Fruit fly (Drosophila melanogaster) whole organism, embryonic: ENCODE data around the gene kin17.

Source experiments
- Ada2b ChIP-seq: fragments of 200-800 bp; sonication (Bioruptor generic); IDR thresholded peaks from 2 replicates; pipeline ENCODE4 v1.3.6; 2022; ENCODE audit warnings: missing biosample characterization, missing genetic modification characterization
- CG10366 ChIP-seq: fragments of 200-800 bp; sonication (Bioruptor generic); IDR thresholded peaks from 2 replicates; pipeline ENCODE4 v1.3.6; 2022; ENCODE audit warnings: missing biosample characterization, missing genetic modification characterization
- CG10543 ChIP-seq: fragments of 200-800 bp; sonication (Bioruptor generic); optimal IDR thresholded peaks from 3 replicates; lab custom pipeline; 2017; ENCODE audit warnings: missing biosample characterization, mild to moderate bottlenecking, missing genetic modification characterization, moderate library complexity
- CG10654 ChIP-seq: fragments of 200-800 bp; sonication (Bioruptor generic); optimal IDR thresholded peaks from 2 replicates; lab custom pipeline; 2016; ENCODE audit warnings: missing biosample characterization, missing genetic modification characterization
- CG12104 ChIP-seq: fragments of 200-800 bp; sonication (Bioruptor generic); optimal IDR thresholded peaks from 3 replicates; lab custom pipeline; 2016; ENCODE audit warnings: missing biosample characterization, missing genetic modification characterization
- CG12942 ChIP-seq: fragments of 200-800 bp; sonication (Bioruptor generic); optimal IDR thresholded peaks from 3 replicates; lab custom pipeline; 2016; ENCODE audit warnings: missing biosample characterization, missing genetic modification characterization
- CG13296 ChIP-seq: fragments of 200-800 bp; sonication (Bioruptor generic); optimal IDR thresholded peaks from 3 replicates; lab custom pipeline; 2018; ENCODE audit warnings: missing biosample characterization, mild to moderate bottlenecking, missing genetic modification characterization
- CG13624 ChIP-seq: fragments of 200-800 bp; sonication (Bioruptor generic); optimal IDR thresholded peaks from 2 replicates; lab custom pipeline; 2016; ENCODE audit warnings: missing biosample characterization, missing genetic modification characterization
- CG14667 ChIP-seq: fragments of 200-800 bp; sonication (Bioruptor generic); IDR thresholded peaks from 2 replicates; pipeline ENCODE4 v1.3.6; 2022; ENCODE audit warnings: missing biosample characterization, missing genetic modification characterization
- CG14710 ChIP-seq: fragments of 200-800 bp; sonication (Bioruptor generic); optimal IDR thresholded peaks from 3 replicates; lab custom pipeline; 2019; ENCODE audit warnings: missing biosample characterization, mild to moderate bottlenecking, missing genetic modification characterization, moderate library complexity
- CG17568 ChIP-seq: fragments of 200-800 bp; sonication (Bioruptor generic); optimal IDR thresholded peaks from 2 replicates; lab custom pipeline; 2018; ENCODE audit warnings: missing biosample characterization, mild to moderate bottlenecking, missing genetic modification characterization, moderate library complexity
- CG2202 ChIP-seq: fragments of 200-800 bp; sonication (Bioruptor generic); optimal IDR thresholded peaks from 2 replicates; lab custom pipeline; 2018; ENCODE audit warnings: missing biosample characterization, mild to moderate bottlenecking, missing genetic modification characterization
- CG2712 ChIP-seq: fragments of 200-800 bp; optimal IDR thresholded peaks from 3 replicates; lab custom pipeline; 2019; ENCODE audit warnings: missing biosample characterization, mild to moderate bottlenecking, missing genetic modification characterization, moderate library complexity
- CG31224 ChIP-seq: fragments of 200-800 bp; sonication (Bioruptor generic); IDR thresholded peaks from 2 replicates; pipeline ENCODE4 v1.3.6; 2022; ENCODE audit warnings: missing biosample characterization, missing genetic modification characterization
- CG43689 ChIP-seq: fragments of 200-800 bp; sonication (Bioruptor generic); IDR thresholded peaks from 2 replicates; pipeline ENCODE4 v1.3.6; 2022; ENCODE audit warnings: missing biosample characterization, missing genetic modification characterization
- CG7786 ChIP-seq: fragments of 200-800 bp; sonication (Bioruptor generic); optimal IDR thresholded peaks from 2 replicates; lab custom pipeline; 2016; ENCODE audit warnings: missing biosample characterization, missing genetic modification characterization
- CG8359 ChIP-seq: fragments of 200-800 bp; sonication (Bioruptor generic); optimal IDR thresholded peaks from 2 replicates; lab custom pipeline; 2017; ENCODE audit warnings: missing biosample characterization, mild to moderate bottlenecking, missing genetic modification characterization, borderline replicate concordance
- CG8765 ChIP-seq: fragments of 200-800 bp; sonication (Bioruptor generic); IDR thresholded peaks from 2 replicates; pipeline ENCODE4 v1.3.6; 2022; ENCODE audit warnings: missing biosample characterization, missing genetic modification characterization
- Dek ChIP-seq: fragments of 200-800 bp; sonication (Bioruptor generic); optimal IDR thresholded peaks from 3 replicates; lab custom pipeline; 2019; ENCODE audit warnings: missing biosample characterization, mild to moderate bottlenecking, missing genetic modification characterization, moderate library complexity
- Fer2 ChIP-seq: fragments of 200-800 bp; sonication (Bioruptor generic); optimal IDR thresholded peaks from 2 replicates; lab custom pipeline; 2018; ENCODE audit warnings: missing biosample characterization, mild to moderate bottlenecking, missing genetic modification characterization, moderate library complexity
- HLH3B ChIP-seq: fragments of 200-800 bp; sonication (Bioruptor generic); IDR thresholded peaks from 2 replicates; pipeline ENCODE4 v1.3.6; 2022; ENCODE audit warnings: missing biosample characterization, missing genetic modification characterization
- NK7.1 ChIP-seq: fragments of 200-800 bp; sonication (Bioruptor generic); optimal IDR thresholded peaks from 3 replicates; lab custom pipeline; 2016; ENCODE audit warnings: missing biosample characterization, missing genetic modification characterization
- Pdp1 ChIP-seq, 2 experiments: fragments of 200-800 bp; sonication (Bioruptor generic); optimal IDR thresholded peaks; 3 replicates each; lab custom pipeline; 2016; ENCODE audit warnings: missing biosample characterization in 2 of 2, missing genetic modification characterization in 2 of 2, mild to moderate bottlenecking in 1 of 2, moderate library complexity in 1 of 2
- Poxn ChIP-seq: fragments of 200-800 bp; sonication (Bioruptor generic); IDR thresholded peaks from 2 replicates; pipeline ENCODE4 v1.3.6; 2022; ENCODE audit warnings: missing biosample characterization, missing genetic modification characterization
- Ravus ChIP-seq: fragments of 200-800 bp; sonication (Bioruptor generic); IDR thresholded peaks from 2 replicates; pipeline ENCODE4 v1.3.6; 2022; ENCODE audit warnings: missing biosample characterization, missing genetic modification characterization
- Rx ChIP-seq: fragments of 200-800 bp; sonication (Bioruptor generic); IDR thresholded peaks from 2 replicates; pipeline ENCODE4 v1.3.6; 2022; ENCODE audit warnings: missing biosample characterization, missing genetic modification characterization
- Side ChIP-seq: fragments of 200-800 bp; sonication (Bioruptor generic); optimal IDR thresholded peaks from 2 replicates; lab custom pipeline; 2016; ENCODE audit warnings: missing biosample characterization, missing genetic modification characterization
- Spps ChIP-seq: fragments of 200-800 bp; sonication (Bioruptor generic); optimal IDR thresholded peaks from 2 replicates; lab custom pipeline; 2018; ENCODE audit warnings: missing biosample characterization, mild to moderate bottlenecking, missing genetic modification characterization
- Sry-β ChIP-seq: fragments of 200-800 bp; sonication (Bioruptor generic); optimal IDR thresholded peaks from 2 replicates; lab custom pipeline; 2018; ENCODE audit warnings: missing biosample characterization, mild to moderate bottlenecking, missing genetic modification characterization, moderate library complexity
- Taf1 ChIP-seq: fragments of 200-800 bp; sonication (Bioruptor generic); IDR thresholded peaks from 2 replicates; pipeline ENCODE4 v1.3.6; 2022; ENCODE audit warnings: missing biosample characterization, missing genetic modification characterization
- bab2 ChIP-seq: fragments of 200-800 bp; sonication (Bioruptor generic); optimal IDR thresholded peaks from 2 replicates; lab custom pipeline; 2016; ENCODE audit warnings: missing biosample characterization, missing genetic modification characterization
- bsh ChIP-seq, 2 experiments: fragments of 200-800 bp; sonication (Bioruptor generic); optimal IDR thresholded peaks; 2 replicates each; lab custom pipeline; 2017 to 2018; ENCODE audit warnings: mild to moderate bottlenecking in 2 of 2, missing biosample characterization in 2 of 2, missing genetic modification characterization in 2 of 2, moderate library complexity in 1 of 2
- cas ChIP-seq: fragments of 200-800 bp; sonication (Bioruptor generic); IDR thresholded peaks from 2 replicates; pipeline ENCODE4 v1.3.6; 2022; ENCODE audit warnings: missing biosample characterization, missing genetic modification characterization
- disco-r ChIP-seq: fragments of 200-800 bp; sonication (Bioruptor generic); optimal IDR thresholded peaks from 2 replicates; lab custom pipeline; 2016; ENCODE audit warnings: missing biosample characterization, missing genetic modification characterization
- dpn ChIP-seq, 2 experiments: fragments of 200-800 bp; sonication (Bioruptor generic); optimal IDR thresholded peaks; 3 replicates each; lab custom pipeline; 2016; ENCODE audit warnings: missing biosample characterization in 2 of 2, missing genetic modification characterization in 2 of 2
- fd3F ChIP-seq: fragments of 200-800 bp; sonication (Bioruptor generic); optimal IDR thresholded peaks from 2 replicates; lab custom pipeline; 2018; ENCODE audit warnings: missing biosample characterization, mild to moderate bottlenecking, missing genetic modification characterization, moderate library complexity
- ftz-f1 ChIP-seq: fragments of 200-800 bp; sonication (Bioruptor generic); optimal IDR thresholded peaks from 2 replicates; lab custom pipeline; 2016; ENCODE audit warnings: missing biosample characterization, missing genetic modification characterization
- gcm2 ChIP-seq: fragments of 200-800 bp; sonication (Bioruptor generic); optimal IDR thresholded peaks from 2 replicates; lab custom pipeline; 2016; ENCODE audit warnings: missing biosample characterization, missing genetic modification characterization
- ham ChIP-seq: fragments of 200-800 bp; sonication (Bioruptor generic); IDR thresholded peaks from 2 replicates; pipeline ENCODE4 v1.3.6; 2022; ENCODE audit warnings: missing biosample characterization, missing genetic modification characterization
- hbn ChIP-seq: fragments of 200-800 bp; sonication (Bioruptor generic); IDR thresholded peaks from 2 replicates; pipeline ENCODE4 v1.3.6; 2022; ENCODE audit warnings: missing biosample characterization, missing genetic modification characterization; ENCODE audit not compliant: partially characterized antibody
- ind ChIP-seq: fragments of 200-800 bp; sonication (Bioruptor generic); optimal IDR thresholded peaks from 3 replicates; lab custom pipeline; 2016; ENCODE audit warnings: missing biosample characterization, missing genetic modification characterization
- nmo ChIP-seq: fragments of 200-800 bp; sonication (Bioruptor generic); optimal IDR thresholded peaks from 2 replicates; lab custom pipeline; 2018; ENCODE audit warnings: missing biosample characterization, mild to moderate bottlenecking, missing genetic modification characterization, moderate library complexity
- pzg ChIP-seq: fragments of 200-800 bp; sonication (Bioruptor generic); optimal IDR thresholded peaks from 3 replicates; lab custom pipeline; 2018; ENCODE audit warnings: missing biosample characterization, mild to moderate bottlenecking, missing genetic modification characterization, moderate library complexity
- sens ChIP-seq: fragments of 200-800 bp; sonication (Bioruptor generic); peaks from one replicate; lab custom pipeline; 2016; ENCODE audit warnings: missing biosample characterization, missing genetic modification characterization
- sisA ChIP-seq: fragments of 200-800 bp; sonication (Bioruptor generic); IDR thresholded peaks from 2 replicates; pipeline ENCODE4 v1.3.6; 2022; ENCODE audit warnings: missing biosample characterization, missing genetic modification characterization
- slp2 ChIP-seq: fragments of 200-800 bp; sonication (Bioruptor generic); optimal IDR thresholded peaks from 2 replicates; lab custom pipeline; 2016; ENCODE audit warnings: missing biosample characterization, missing genetic modification characterization
- tgo ChIP-seq: fragments of 200-800 bp; sonication (Bioruptor generic); IDR thresholded peaks from 3 replicates; pipeline ENCODE4 v1.3.6; 2022; ENCODE audit warnings: missing biosample characterization, missing genetic modification characterization
- ttk ChIP-seq: fragments of 200-800 bp; sonication (Bioruptor generic); IDR thresholded peaks from 2 replicates; pipeline ENCODE4 v2.1.2; 2022; ENCODE audit warnings: missing biosample characterization, missing genetic modification characterization
- unpg ChIP-seq: fragments of 200-800 bp; sonication (Bioruptor generic); optimal IDR thresholded peaks from 3 replicates; lab custom pipeline; 2018; ENCODE audit warnings: missing biosample characterization, mild to moderate bottlenecking, missing genetic modification characterization, moderate library complexity

kin17 gene

dm6 chr3L:20375878-20376563 lies 19.4 kb downstream of the kin17 start, which contains the start of the genes Ide and RhoBTB (continued):
- TF ChIP-seq Rx, result 0 out of 2 replicates have a peak, but pooled peaks have one; percentile 41
- TF ChIP-seq Fer2 (tag; lab: Kevin White, UChicago), result peak; percentile 81
- peak; percentile 81 for TF ChIP-seq CG10654 (GFP tag; lab: Kevin White, UChicago)
- peak; percentile 80 for TF ChIP-seq CG12942 (GFP tag; lab: Kevin White, UChicago)
- TF ChIP-seq disco-r, result peak; percentile 51
- peak; percentile 66; the same call in 1 of the 2 replicates for TF ChIP-seq CG8765 (GFP tag; lab: Robert Waterston, UW)
- TF ChIP-seq CG13296 (GFP tag; lab: Kevin White, UChicago), result peak; percentile 57
- peak; percentile 58 for TF ChIP-seq CG14667
- TF ChIP-seq tgo, result peak; percentile 66
- peak; percentile 51; the same call in 1 of the 2 replicates for TF ChIP-seq ham
- TF ChIP-seq dpn (GFP tag; optimal IDR thresholded peaks at IDR 0.05; lab: Kevin White, UChicago), result peak; percentile 83 to 88
- TF ChIP-seq CG17568 (GFP tag; lab: Kevin White, UChicago), result no peak
- peak; percentile 90 for TF ChIP-seq CG13624
- peak; percentile 93 for TF ChIP-seq ind
- TF ChIP-seq CG2712 (tag; lab: Kevin White, UChicago), result peak; percentile 75
- TF ChIP-seq Dek (tag; lab: Kevin White, UChicago), result peak; percentile 73
- peak; percentile 87 for TF ChIP-seq CG14710 (tag; lab: Kevin White, UChicago)
- TF ChIP-seq CG43689 (GFP tag; lab: Robert Waterston, UW), result no peak
- peak; percentile 85 for TF ChIP-seq Side (GFP tag; lab: Kevin White, UChicago)
- peak; percentile 59 for TF ChIP-seq slp2 (GFP tag; lab: Kevin White, UChicago)
- TF ChIP-seq ftz-f1 (GFP tag; lab: Kevin White, UChicago), result peak; percentile 28
- TF ChIP-seq unpg (GFP tag; lab: Kevin White, UChicago), result no peak
- peak; percentile 90 for TF ChIP-seq CG7786 (GFP tag; lab: Kevin White, UChicago)
- TF ChIP-seq cas (GFP tag; lab: Robert Waterston, UW), result 0 out of 2 replicates have a peak, but pooled peaks have one; percentile 8
- TF ChIP-seq HLH3B (GFP tag; lab: Robert Waterston, UW), result peak; percentile 46; the same call in 1 of the 2 replicates
- no peak for TF ChIP-seq hbn (GFP tag; lab: Robert Waterston, UW)
- peak; percentile 53 for TF ChIP-seq ttk (GFP tag; lab: Robert Waterston, UW)
- no peak for TF ChIP-seq Sry-β
- TF ChIP-seq Taf1 (GFP tag; lab: Robert Waterston, UW), result peak; percentile 62; the same call in 1 of the 2 replicates
- TF ChIP-seq NK7.1 (GFP tag; lab: Kevin White, UChicago), result peak; percentile 50
- peak; percentile 10; the same call in 1 of the 2 replicates for TF ChIP-seq Poxn (GFP tag; lab: Robert Waterston, UW)
- TF ChIP-seq CG2202 (tag; lab: Kevin White, UChicago), result no peak
- TF ChIP-seq pzg (GFP tag; lab: Kevin White, UChicago), result peak; percentile 73
- TF ChIP-seq CG10543, result peak; percentile 85
- peak; percentile 64 for TF ChIP-seq CG31224 (GFP tag; lab: Robert Waterston, UW)
- peak; percentile 84 for TF ChIP-seq sisA (GFP tag; lab: Robert Waterston, UW)
- TF ChIP-seq Pdp1 (GFP tag; optimal IDR thresholded peaks at IDR 0.05; lab: Kevin White, UChicago), result peak; percentile 80 to 90
- TF ChIP-seq bab2 (GFP tag; lab: Kevin White, UChicago), result peak; percentile 89
- peak; percentile 92 for TF ChIP-seq sens (GFP tag; lab: Kevin White, UChicago)
- peak; percentile 78 for TF ChIP-seq fd3F
- peak; percentile 69 for TF ChIP-seq CG12104 (GFP tag; lab: Kevin White, UChicago)
- TF ChIP-seq Ravus, result peak; percentile 6; the same call in 1 of the 2 replicates
- peak; percentile 31 for TF ChIP-seq CG8359
- TF ChIP-seq nmo, result peak; percentile 90
- peak in 1 of 2 experiments; percentile 64 for TF ChIP-seq bsh (GFP tag; optimal IDR thresholded peaks at IDR 0.05; lab: Kevin White, UChicago)
- 0 out of 2 replicates have a peak, but pooled peaks have one; percentile 62 for TF ChIP-seq CG10366 (GFP tag; lab: Robert Waterston, UW)
- TF ChIP-seq gcm2 (GFP tag; lab: Kevin White, UChicago), result peak; percentile 59
- peak; percentile 55; the same call in 1 of the 2 replicates for TF ChIP-seq Ada2b
- TF ChIP-seq Spps, result no peak
